Worm (Caenorhabditis elegans) whole organism, L1 larva: ENCODE results near the gene immp-1.

Experiments
- ama-1 ChIP-seq: fragments of 150-350 bp; optimal IDR thresholded peaks from 2 replicates; lab custom pipeline; 2014
- ces-1 ChIP-seq: fragments of 150-350 bp; optimal IDR thresholded peaks from 2 replicates; lab custom pipeline; 2014; ENCODE audit warnings: missing biosample characterization, missing genetic modification reagents, missing genetic modification characterization
- egl-27 ChIP-seq, 2 experiments: fragments of 150-350 bp in 1 of 2; sonication (generic microtip); optimal IDR thresholded peaks; 3 replicates each; lab custom pipeline; 2017 to 2018; ENCODE audit warnings: missing biosample characterization in 2 of 2, missing genetic modification characterization in 2 of 2, missing genetic modification reagents in 2 of 2
- fkh-4 ChIP-seq: sonication (generic microtip); optimal IDR thresholded peaks from 2 replicates; lab custom pipeline; 2016; ENCODE audit warnings: missing compliant biosample characterization, missing genetic modification characterization, borderline replicate concordance
- fos-1 ChIP-seq: fragments of 150-350 bp; optimal IDR thresholded peaks from 2 replicates; lab custom pipeline; 2014; ENCODE audit warnings: missing biosample characterization, missing genetic modification characterization
- lin-15B ChIP-seq: fragments of 150-350 bp; sonication (generic microtip); optimal IDR thresholded peaks from 3 replicates; lab custom pipeline; 2014; ENCODE audit warnings: missing biosample characterization, missing genetic modification characterization
- nhr-19 ChIP-seq: fragments of 200-800 bp; sonication (Bioruptor generic); conservative IDR thresholded peaks from 2 replicates; pipeline ENCODE4 v1.3.6; 2022; ENCODE audit warnings: missing genetic modification characterization, missing compliant biosample characterization
- nhr-76 ChIP-seq: sonication (generic microtip); optimal IDR thresholded peaks from 2 replicates; lab custom pipeline; 2017; ENCODE audit warnings: missing biosample characterization, missing genetic modification characterization
- nhr-90 ChIP-seq: sonication (generic microtip); optimal IDR thresholded peaks from 2 replicates; lab custom pipeline; 2016; ENCODE audit warnings: mild to moderate bottlenecking, missing genetic modification characterization, missing compliant biosample characterization; ENCODE audit not compliant: poor library complexity
- sptf-1 ChIP-seq: fragments of 150-350 bp; optimal IDR thresholded peaks from 2 replicates; lab custom pipeline; 2014; ENCODE audit warnings: missing biosample characterization, missing genetic modification characterization
- tbx-2 ChIP-seq: sonication (generic microtip); optimal IDR thresholded peaks from 2 replicates; lab custom pipeline; 2016; ENCODE audit warnings: missing genetic modification characterization, missing compliant biosample characterization
- unc-86 ChIP-seq: sonication (generic microtip); optimal IDR thresholded peaks from 2 replicates; lab custom pipeline; 2016; ENCODE audit warnings: missing genetic modification characterization, missing compliant biosample characterization

DNA sequence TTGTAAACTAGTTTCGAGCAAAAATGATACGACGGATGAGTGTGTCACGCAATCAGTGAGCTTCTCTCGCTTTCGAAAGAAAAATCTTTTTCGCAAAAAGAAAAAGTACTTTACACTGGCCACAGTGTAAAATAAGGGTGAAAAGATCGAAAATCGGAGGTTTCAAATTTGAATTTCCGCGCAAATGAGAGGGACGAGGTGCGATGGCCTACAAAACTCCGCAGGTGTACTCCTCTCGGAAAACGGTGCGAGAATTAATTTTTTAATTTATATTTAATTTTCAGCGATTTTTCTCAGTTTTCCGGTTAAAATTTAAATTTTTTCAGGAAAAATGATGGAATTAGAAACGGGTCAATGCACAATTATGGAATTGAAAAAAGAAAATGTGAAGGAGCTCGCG is 28.0 kb upstream of the immp-1 start, which contains the start of gene mrt-2:
- TF ChIP-seq nhr-90 (tag; lab: Kevin White, UChicago) (peak; percentile 97), sptf-1 (tag; lab: Kevin White, UChicago) (no peak), fkh-4 (tag; lab: Kevin White, UChicago) (peak; percentile 98), egl-27 (tag; optimal IDR thresholded peaks at IDR 0.05; lab: Kevin White, UChicago) (no peak), lin-15B (tag; lab: Kevin White, UChicago) (peak; percentile 20), ama-1 (lab: Kevin White, UChicago) (no peak), tbx-2 (peak; percentile 94), nhr-19 (GFP tag; lab: Robert Waterston, UW) (peak; percentile 90), nhr-76 (tag; lab: Kevin White, UChicago) (no peak), ces-1 (GFP tag; lab: Kevin White, UChicago) (no peak), fos-1 (peak; percentile 48), unc-86 (peak; percentile 79)
